Fruit fly (Drosophila melanogaster) whole organism, prepupa: ENCODE measurements around the gene CG11837.

Experiments
- Blimp-1 ChIP-seq: fragments of 200-800 bp; sonication (Bioruptor generic); optimal IDR thresholded peaks from 3 replicates; lab custom pipeline; 2017; ENCODE audit warnings: missing biosample characterization, missing genetic modification characterization, mild to moderate bottlenecking, moderate library complexity, missing genetic modification reagents
- CG11294 ChIP-seq: fragments of 200-800 bp; sonication (Bioruptor generic); IDR thresholded peaks from 2 replicates; pipeline ENCODE4 v1.3.6; 2022; ENCODE audit warnings: missing biosample characterization, missing genetic modification characterization
- CG11762 ChIP-seq: fragments of 200-800 bp; sonication (Bioruptor generic); optimal IDR thresholded peaks from 3 replicates; lab custom pipeline; 2016; ENCODE audit warnings: missing biosample characterization, missing genetic modification characterization; ENCODE audit not compliant: insufficient read depth
- CG11902 ChIP-seq: fragments of 200-800 bp; sonication (Bioruptor generic); optimal IDR thresholded peaks from 3 replicates; lab custom pipeline; 2016; ENCODE audit warnings: missing biosample characterization, missing genetic modification characterization
- CG15336 ChIP-seq: fragments of 200-800 bp; sonication (Bioruptor generic); IDR thresholded peaks from 2 replicates; pipeline ENCODE4 v1.3.6; 2022; ENCODE audit warnings: missing biosample characterization, missing genetic modification characterization
- CG1621 ChIP-seq: fragments of 200-800 bp; sonication (Bioruptor generic); optimal IDR thresholded peaks from 3 replicates; lab custom pipeline; 2018; ENCODE audit warnings: missing biosample characterization, mild to moderate bottlenecking, missing genetic modification characterization
- CG16779 ChIP-seq: fragments of 200-800 bp; sonication (Bioruptor generic); optimal IDR thresholded peaks from 3 replicates; lab custom pipeline; 2017; ENCODE audit warnings: missing biosample characterization, mild to moderate bottlenecking, missing genetic modification characterization
- CG32006 ChIP-seq: fragments of 200-800 bp; sonication (Bioruptor generic); optimal IDR thresholded peaks from 3 replicates; lab custom pipeline; 2017; ENCODE audit warnings: missing biosample characterization, mild to moderate bottlenecking, missing genetic modification characterization
- CG34406 ChIP-seq: fragments of 200-800 bp; sonication (Bioruptor generic); optimal IDR thresholded peaks from 3 replicates; lab custom pipeline; 2016; ENCODE audit warnings: missing biosample characterization, missing genetic modification characterization
- CG4318 ChIP-seq: fragments of 200-800 bp; sonication (Bioruptor generic); optimal IDR thresholded peaks from 3 replicates; lab custom pipeline; 2017; ENCODE audit warnings: missing biosample characterization, mild to moderate bottlenecking, missing genetic modification characterization
- CG6276 ChIP-seq: fragments of 200-800 bp; sonication (Bioruptor generic); optimal IDR thresholded peaks from 2 replicates; lab custom pipeline; 2017; ENCODE audit warnings: missing biosample characterization, mild to moderate bottlenecking, missing genetic modification characterization
- CG6792 ChIP-seq: fragments of 200-800 bp; sonication (Bioruptor generic); optimal IDR thresholded peaks from 3 replicates; lab custom pipeline; 2016; ENCODE audit warnings: missing biosample characterization, missing genetic modification characterization
- CG6808 ChIP-seq: fragments of 200-800 bp; sonication (Bioruptor generic); optimal IDR thresholded peaks from 3 replicates; lab custom pipeline; 2017; ENCODE audit warnings: missing biosample characterization, missing genetic modification characterization, mild to moderate bottlenecking, moderate library complexity, missing genetic modification reagents
- CG6854 ChIP-seq: fragments of 200-800 bp; sonication (Bioruptor generic); optimal IDR thresholded peaks from 2 replicates; lab custom pipeline; 2017; ENCODE audit warnings: missing biosample characterization, mild to moderate bottlenecking, missing genetic modification characterization
- CG7368 ChIP-seq: fragments of 200-800 bp; sonication (Bioruptor generic); optimal IDR thresholded peaks from 3 replicates; lab custom pipeline; 2016; ENCODE audit warnings: missing biosample characterization, missing genetic modification characterization
- CG8119 ChIP-seq: fragments of 200-800 bp; sonication (Bioruptor generic); IDR thresholded peaks from 3 replicates; pipeline ENCODE4 v1.3.6; 2022; ENCODE audit warnings: missing biosample characterization, missing genetic modification characterization
- CG8319 ChIP-seq: fragments of 200-800 bp; sonication (Bioruptor generic); optimal IDR thresholded peaks from 3 replicates; lab custom pipeline; 2016; ENCODE audit warnings: missing biosample characterization, missing genetic modification characterization
- Eip75B ChIP-seq: fragments of 200-800 bp; sonication (Bioruptor generic); optimal IDR thresholded peaks from 3 replicates; lab custom pipeline; 2016; ENCODE audit warnings: missing biosample characterization, missing genetic modification characterization
- Eip78C ChIP-seq: fragments of 200-800 bp; sonication (Bioruptor generic); peaks from one replicate; lab custom pipeline; 2016; ENCODE audit warnings: missing biosample characterization, missing genetic modification characterization
- Eip93F ChIP-seq: fragments of 200-800 bp; sonication (Bioruptor generic); optimal IDR thresholded peaks from 2 replicates; lab custom pipeline; 2016; ENCODE audit warnings: missing biosample characterization, mild to moderate bottlenecking, missing genetic modification characterization
- Ets96B ChIP-seq: fragments of 200-800 bp; optimal IDR thresholded peaks from 2 replicates; lab custom pipeline; 2019; ENCODE audit warnings: missing biosample characterization, mild to moderate bottlenecking, missing genetic modification characterization, moderate library complexity
- Gug ChIP-seq: fragments of 200-800 bp; sonication (Bioruptor generic); IDR thresholded peaks from 2 replicates; pipeline ENCODE4 v1.3.6; 2022; ENCODE audit warnings: missing biosample characterization, missing genetic modification characterization
- Hr38 ChIP-seq: sonication (Bioruptor generic); optimal IDR thresholded peaks from 2 replicates; lab custom pipeline; 2016; ENCODE audit warnings: missing biosample characterization, missing genetic modification characterization
- Hr4 ChIP-seq: fragments of 200-800 bp; sonication (Bioruptor generic); optimal IDR thresholded peaks from 3 replicates; lab custom pipeline; 2016; ENCODE audit warnings: missing biosample characterization, missing genetic modification characterization
- Lpt ChIP-seq: fragments of 200-800 bp; sonication (Bioruptor generic); optimal IDR thresholded peaks from 3 replicates; lab custom pipeline; 2016; ENCODE audit warnings: missing biosample characterization, missing genetic modification characterization
- Met ChIP-seq: fragments of 200-800 bp; sonication (Bioruptor generic); optimal IDR thresholded peaks from 3 replicates; lab custom pipeline; 2016; ENCODE audit warnings: missing biosample characterization, missing genetic modification characterization
- Smox ChIP-seq: fragments of 200-800 bp; sonication (Bioruptor generic); optimal IDR thresholded peaks from 3 replicates; lab custom pipeline; 2016; ENCODE audit warnings: missing biosample characterization, missing genetic modification characterization
- Sox102F ChIP-seq: fragments of 200-800 bp; sonication (Bioruptor generic); optimal IDR thresholded peaks from 2 replicates; lab custom pipeline; 2016; ENCODE audit warnings: missing biosample characterization, mild to moderate bottlenecking, missing genetic modification characterization
- Sox14 ChIP-seq: fragments of 200-800 bp; sonication (Bioruptor generic); optimal IDR thresholded peaks from 3 replicates; lab custom pipeline; 2016; ENCODE audit warnings: missing biosample characterization, missing genetic modification characterization
- Sox15 ChIP-seq: fragments of 200-800 bp; sonication (Bioruptor generic); optimal IDR thresholded peaks from 3 replicates; lab custom pipeline; 2016; ENCODE audit warnings: missing biosample characterization, missing genetic modification characterization
- achi ChIP-seq: fragments of 200-800 bp; sonication (Bioruptor generic); optimal IDR thresholded peaks from 3 replicates; lab custom pipeline; 2016; ENCODE audit warnings: missing biosample characterization, missing genetic modification characterization
- acj6 ChIP-seq: fragments of 200-800 bp; sonication (Bioruptor generic); optimal IDR thresholded peaks from 3 replicates; lab custom pipeline; 2016; ENCODE audit warnings: missing biosample characterization, missing genetic modification characterization
- cyc ChIP-seq: fragments of 200-800 bp; sonication (Bioruptor generic); optimal IDR thresholded peaks from 3 replicates; lab custom pipeline; 2016; ENCODE audit warnings: missing biosample characterization, missing genetic modification characterization
- dac ChIP-seq: fragments of 200-800 bp; sonication (Bioruptor generic); optimal IDR thresholded peaks from 2 replicates; lab custom pipeline; 2017; ENCODE audit warnings: missing biosample characterization, mild to moderate bottlenecking, missing genetic modification characterization
- dsx ChIP-seq: fragments of 200-800 bp; optimal IDR thresholded peaks from 3 replicates; lab custom pipeline; 2019; ENCODE audit warnings: missing biosample characterization, mild to moderate bottlenecking, missing genetic modification characterization, moderate library complexity; ENCODE audit not compliant: poor library complexity, severe bottlenecking
- eg ChIP-seq: fragments of 200-800 bp; sonication (Bioruptor generic); IDR thresholded peaks from 3 replicates; pipeline ENCODE4 v1.3.6; 2022; ENCODE audit warnings: missing biosample characterization, missing genetic modification characterization
- esn ChIP-seq: fragments of 200-800 bp; sonication (Bioruptor generic); optimal IDR thresholded peaks from 2 replicates; lab custom pipeline; 2016; ENCODE audit warnings: missing biosample characterization, mild to moderate bottlenecking, missing genetic modification characterization, moderate library complexity
- fd59A ChIP-seq: fragments of 200-800 bp; sonication (Bioruptor generic); optimal IDR thresholded peaks from 2 replicates; lab custom pipeline; 2017; ENCODE audit warnings: missing biosample characterization, mild to moderate bottlenecking, missing genetic modification characterization, missing genetic modification reagents
- fd85E ChIP-seq: fragments of 200-800 bp; sonication (Bioruptor generic); optimal IDR thresholded peaks from 3 replicates; lab custom pipeline; 2016; ENCODE audit warnings: missing biosample characterization, missing genetic modification characterization
- fkh ChIP-seq: fragments of 200-800 bp; sonication (Bioruptor generic); optimal IDR thresholded peaks from 3 replicates; lab custom pipeline; 2017; ENCODE audit warnings: missing biosample characterization, mild to moderate bottlenecking, missing genetic modification characterization, moderate library complexity
- net ChIP-seq: fragments of 200-800 bp; sonication (Bioruptor generic); optimal IDR thresholded peaks from 3 replicates; lab custom pipeline; 2016; ENCODE audit warnings: missing biosample characterization, missing genetic modification characterization
- pdm3 ChIP-seq: fragments of 200-800 bp; sonication (Bioruptor generic); optimal IDR thresholded peaks from 3 replicates; lab custom pipeline; 2016; ENCODE audit warnings: missing biosample characterization, missing genetic modification characterization
- ss ChIP-seq, 2 experiments: fragments of 200-800 bp; sonication (Bioruptor generic); optimal IDR thresholded peaks; 2 replicates in 1 of 2; 3 replicates in 1 of 2; lab custom pipeline; 2017 to 2018; ENCODE audit warnings: mild to moderate bottlenecking in 2 of 2, missing biosample characterization in 2 of 2, missing genetic modification characterization in 2 of 2, moderate library complexity in 1 of 2
- svp ChIP-seq: fragments of 200-800 bp; sonication (Bioruptor generic); peaks from one replicate; lab custom pipeline; 2016; ENCODE audit warnings: missing biosample characterization, missing genetic modification characterization
- topi ChIP-seq: fragments of 200-800 bp; sonication (Bioruptor generic); optimal IDR thresholded peaks from 3 replicates; lab custom pipeline; 2016; ENCODE audit warnings: missing biosample characterization, missing genetic modification characterization
- vri ChIP-seq: fragments of 200-800 bp; sonication (Bioruptor generic); optimal IDR thresholded peaks from 3 replicates; lab custom pipeline; 2016; ENCODE audit warnings: missing biosample characterization, mild to moderate bottlenecking, missing genetic modification characterization

The CG11837 gene

DNA sequence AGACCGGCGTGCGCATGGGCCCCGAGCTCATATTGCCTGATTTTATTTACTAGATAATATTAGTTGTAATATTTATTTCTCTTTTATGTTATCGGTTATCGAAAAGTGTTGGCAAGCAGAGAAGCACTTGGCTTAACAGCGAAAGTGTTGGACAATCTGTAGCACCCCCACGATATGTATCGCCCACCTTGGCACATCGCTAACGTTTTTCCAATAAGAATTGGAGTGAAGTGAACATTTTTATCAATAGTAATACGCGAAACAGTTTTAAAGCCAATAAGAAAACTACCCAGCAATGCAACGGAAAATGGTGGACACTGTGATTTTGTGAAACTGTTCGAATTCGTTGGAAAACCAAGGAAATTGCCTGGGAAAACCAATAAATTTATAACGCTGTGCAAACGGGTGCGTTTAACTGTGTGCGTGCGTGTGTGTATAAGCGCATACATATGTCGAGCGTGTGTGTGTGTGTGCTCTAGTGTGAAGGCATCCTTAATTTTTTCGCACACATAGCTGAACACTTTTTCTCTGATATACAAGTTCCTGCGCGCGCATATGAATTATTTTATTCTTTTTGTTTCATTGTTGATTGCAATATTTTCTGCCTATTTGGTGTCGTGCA lies 10.2 kb upstream of the CG11837 start, which contains the start of the genes Slu7 and Pkc98E (continued):
- peak; percentile 33 for TF ChIP-seq Lpt (GFP tag; lab: Kevin White, UChicago)
- peak; percentile 61 for TF ChIP-seq Met (GFP tag; lab: Kevin White, UChicago)
- TF ChIP-seq cyc (GFP tag; lab: Kevin White, UChicago) = peak; percentile 63
- no peak for TF ChIP-seq CG6808 (GFP tag; lab: Kevin White, UChicago)
- peak; percentile 33 for TF ChIP-seq pdm3
- no peak for TF ChIP-seq fd59A
- no peak for TF ChIP-seq dsx
- TF ChIP-seq net (GFP tag; lab: Kevin White, UChicago) = no peak
- no peak for TF ChIP-seq CG8319 (GFP tag; lab: Kevin White, UChicago)
- peak; percentile 44 for TF ChIP-seq Eip75B (GFP tag; lab: Kevin White, UChicago)
- TF ChIP-seq fkh = peak; percentile 57
- TF ChIP-seq Blimp-1 (GFP tag; lab: Kevin White, UChicago) = no peak
- TF ChIP-seq esn (GFP tag; lab: Kevin White, UChicago) = peak; percentile 60
- peak; percentile 1 for TF ChIP-seq CG32006 (GFP tag; lab: Kevin White, UChicago)
- peak; percentile 36 for TF ChIP-seq CG11902 (GFP tag; lab: Kevin White, UChicago)

DNA sequence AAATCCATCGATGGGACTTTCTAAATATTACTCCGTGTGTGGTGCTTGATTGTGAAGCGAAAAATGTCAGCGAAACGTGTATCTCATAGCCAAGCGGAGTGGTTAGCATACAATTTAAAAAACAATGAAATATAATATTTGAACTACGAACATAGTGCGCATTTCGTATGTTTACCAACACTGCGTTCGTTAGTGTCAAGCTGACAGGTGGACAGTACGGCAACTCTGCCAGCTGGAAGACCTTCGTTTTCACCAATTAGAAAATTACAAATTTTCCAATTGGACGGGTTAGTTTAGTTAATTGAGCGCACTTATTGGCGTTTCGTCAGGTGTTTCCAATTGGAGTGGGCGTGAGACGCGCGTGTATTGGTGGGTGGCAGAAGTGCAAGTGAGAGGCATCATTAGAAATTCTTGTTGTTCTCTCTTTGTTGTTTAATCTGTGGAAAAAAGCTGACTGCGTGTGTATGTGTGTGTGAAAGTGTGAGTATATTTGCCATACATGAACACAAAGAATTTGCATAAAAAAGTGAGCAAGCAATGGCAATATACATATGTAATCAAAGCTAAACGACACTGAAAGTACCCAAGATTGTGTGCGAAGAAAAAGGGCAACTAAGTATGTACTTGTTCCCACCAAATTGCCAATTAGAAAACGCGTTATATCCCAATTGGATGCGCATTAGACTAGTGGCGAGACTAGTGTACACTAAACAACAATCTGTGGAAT lies 9.4 kb upstream of the CG11837 start:
- TF ChIP-seq fd85E (GFP tag; lab: Kevin White, UChicago) (no peak), CG6276 (GFP tag; lab: Kevin White, UChicago) (no peak), ss (GFP tag; optimal IDR thresholded peaks at IDR 0.05; lab: Kevin White, UChicago) (no peak), CG16779 (tag; lab: Kevin White, UChicago) (no peak), Sox102F (GFP tag; lab: Kevin White, UChicago) (no peak), CG7368 (no peak), acj6 (peak; percentile 35), CG6808 (GFP tag; lab: Kevin White, UChicago) (no peak), Eip75B (GFP tag; lab: Kevin White, UChicago) (no peak), CG1621 (tag; lab: Kevin White, UChicago) (no peak), vri (GFP tag; lab: Kevin White, UChicago) (peak; percentile 15), Sox15 (no peak), CG11902 (GFP tag; lab: Kevin White, UChicago) (no peak), Hr38 (GFP tag; lab: Kevin White, UChicago) (no peak), Gug (no peak), svp (no peak), pdm3 (no peak), CG8119 (GFP tag; lab: Robert Waterston, UW) (0 out of 3 replicates have a peak, but pooled peaks have one; percentile 15), Eip93F (GFP tag; lab: Kevin White, UChicago) (no peak), Smox (GFP tag; lab: Kevin White, UChicago) (no peak), Sox14 (GFP tag; lab: Kevin White, UChicago) (peak; percentile 85), eg (GFP tag; lab: Robert Waterston, UW) (no peak; the same call in 2 of the 3 replicates), CG11762 (GFP tag; lab: Kevin White, UChicago) (peak; percentile 2), CG4318 (GFP tag; lab: Kevin White, UChicago) (no peak), CG15336 (GFP tag; lab: Robert Waterston, UW) (no peak), dac (GFP tag; lab: Kevin White, UChicago) (no peak), Hr4 (peak; percentile 30), CG34406 (GFP tag; lab: Kevin White, UChicago) (peak; percentile 24), Ets96B (tag; lab: Kevin White, UChicago) (no peak), Blimp-1 (GFP tag; lab: Kevin White, UChicago) (no peak), CG11294 (no peak), cyc (GFP tag; lab: Kevin White, UChicago) (peak; percentile 35), CG6854 (GFP tag; lab: Kevin White, UChicago) (no peak), fd59A (no peak), CG32006 (GFP tag; lab: Kevin White, UChicago) (peak; percentile 48), topi (GFP tag; lab: Kevin White, UChicago) (no peak), CG8319 (GFP tag; lab: Kevin White, UChicago) (peak; percentile 10), net (GFP tag; lab: Kevin White, UChicago) (peak; percentile 29), CG6792 (GFP tag; lab: Kevin White, UChicago) (peak; percentile 26), Eip78C (GFP tag; lab: Kevin White, UChicago) (peak; percentile 70), achi (GFP tag; lab: Kevin White, UChicago) (peak; percentile 100)
